Fruit fly (Drosophila melanogaster) whole organism, embryonic: ENCODE measurements around the gene His3.3B.
A peak's percentile ranks its signal among the peaks of the same experiment; 100 is the strongest.

Experiments
- CG11504 ChIP-seq: fragments of 200-800 bp; sonication (Bioruptor generic); optimal IDR thresholded peaks from 3 replicates; lab custom pipeline; 2019; ENCODE audit warnings: missing biosample characterization, mild to moderate bottlenecking, missing genetic modification characterization, moderate library complexity
- CG12659 ChIP-seq: fragments of 200-800 bp; sonication (Bioruptor generic); optimal IDR thresholded peaks from 3 replicates; lab custom pipeline; 2017; ENCODE audit warnings: mild to moderate bottlenecking, missing biosample characterization, missing genetic modification reagents, missing genetic modification characterization
- CG12769 ChIP-seq: fragments of 200-800 bp; sonication (Bioruptor generic); optimal IDR thresholded peaks from 2 replicates; lab custom pipeline; 2019; ENCODE audit warnings: missing biosample characterization, mild to moderate bottlenecking, missing genetic modification characterization, moderate library complexity
- CG13287 ChIP-seq: fragments of 200-800 bp; sonication (Bioruptor generic); IDR thresholded peaks from 2 replicates; pipeline ENCODE4 v1.3.6; 2022; ENCODE audit warnings: missing biosample characterization, missing genetic modification characterization; ENCODE audit not compliant: partially characterized antibody
- CG14014 ChIP-seq: fragments of 200-800 bp; sonication (Bioruptor generic); IDR thresholded peaks from 2 replicates; pipeline ENCODE4 v1.3.6; 2022; ENCODE audit warnings: missing biosample characterization, missing genetic modification characterization
- CG1792 ChIP-seq: fragments of 200-800 bp; sonication (Bioruptor generic); optimal IDR thresholded peaks from 2 replicates; lab custom pipeline; 2016; ENCODE audit warnings: missing biosample characterization, missing genetic modification characterization
- CG1832 ChIP-seq: fragments of 200-800 bp; sonication (Bioruptor generic); optimal IDR thresholded peaks from 2 replicates; lab custom pipeline; 2017; ENCODE audit warnings: missing biosample characterization, mild to moderate bottlenecking, missing genetic modification characterization, inconsistent platforms
- CG2120 ChIP-seq: fragments of 200-800 bp; sonication (Bioruptor generic); optimal IDR thresholded peaks from 3 replicates; lab custom pipeline; 2016; ENCODE audit warnings: missing biosample characterization, missing genetic modification characterization
- CG30020 ChIP-seq: fragments of 200-800 bp; optimal IDR thresholded peaks from 2 replicates; lab custom pipeline; 2019; ENCODE audit warnings: missing biosample characterization, mild to moderate bottlenecking, missing genetic modification characterization, moderate library complexity
- CG7271 ChIP-seq: fragments of 200-800 bp; sonication (Bioruptor generic); optimal IDR thresholded peaks from 2 replicates; lab custom pipeline; 2018; ENCODE audit warnings: missing biosample characterization, mild to moderate bottlenecking, missing genetic modification characterization, moderate library complexity
- CG7928 ChIP-seq: fragments of 200-800 bp; sonication (Bioruptor generic); optimal IDR thresholded peaks from 2 replicates; lab custom pipeline; 2017; ENCODE audit warnings: missing biosample characterization, mild to moderate bottlenecking, missing genetic modification characterization
- CG8290 ChIP-seq, 3 experiments: fragments of 200-800 bp; sonication (Bioruptor generic); optimal IDR thresholded peaks; 2 replicates each; lab custom pipeline; 2016 to 2019; ENCODE audit warnings: missing biosample characterization in 3 of 3, missing genetic modification characterization in 3 of 3, mild to moderate bottlenecking in 2 of 3, moderate library complexity in 1 of 3
- CG8359 ChIP-seq: fragments of 200-800 bp; sonication (Bioruptor generic); optimal IDR thresholded peaks from 2 replicates; lab custom pipeline; 2017; ENCODE audit warnings: missing biosample characterization, mild to moderate bottlenecking, missing genetic modification characterization, borderline replicate concordance
- CG9876 ChIP-seq: fragments of 200-800 bp; sonication (Bioruptor generic); optimal IDR thresholded peaks from 2 replicates; lab custom pipeline; 2016; ENCODE audit warnings: missing biosample characterization, missing genetic modification characterization
- Dip3 ChIP-seq: fragments of 200-800 bp; sonication (Bioruptor generic); optimal IDR thresholded peaks from 3 replicates; lab custom pipeline; 2016; ENCODE audit warnings: missing biosample characterization, missing genetic modification characterization
- Drgx ChIP-seq: fragments of 200-800 bp; sonication (Bioruptor generic); IDR thresholded peaks from 2 replicates; pipeline ENCODE4 v1.3.6; 2022; ENCODE audit warnings: missing biosample characterization, missing genetic modification characterization
- Hr51 ChIP-seq, 2 experiments: fragments of 200-800 bp; sonication (Bioruptor generic); optimal IDR thresholded peaks; 2 replicates in 1 of 2; 3 replicates in 1 of 2; lab custom pipeline; 2016 to 2018; ENCODE audit warnings: missing biosample characterization in 2 of 2, missing genetic modification characterization in 2 of 2, mild to moderate bottlenecking in 1 of 2, moderate library complexity in 1 of 2
- Hr78 ChIP-seq, 2 experiments: fragments of 200-800 bp in 1 of 2; fragments of >200 bp in 1 of 2; sonication (Bioruptor generic) in 1 of 2; optimal IDR thresholded peaks; 2 replicates each; lab custom pipeline; 2017 to 2019; ENCODE audit warnings: missing biosample characterization in 2 of 2, missing genetic modification characterization in 2 of 2, mild to moderate bottlenecking in 1 of 2, moderate library complexity in 1 of 2
- Hsf ChIP-seq: fragments of 200-800 bp; sonication (Bioruptor generic); optimal IDR thresholded peaks from 3 replicates; lab custom pipeline; 2016; ENCODE audit warnings: missing biosample characterization, missing genetic modification characterization
- Lpt ChIP-seq: fragments of >200 bp; optimal IDR thresholded peaks from 2 replicates; lab custom pipeline; 2018; ENCODE audit warnings: missing biosample characterization, missing genetic modification characterization
- Meics ChIP-seq: fragments of 200-800 bp; sonication (Bioruptor generic); optimal IDR thresholded peaks from 2 replicates; lab custom pipeline; 2017; ENCODE audit warnings: missing biosample characterization, mild to moderate bottlenecking, missing genetic modification characterization
- Optix ChIP-seq: fragments of 200-800 bp; sonication (Bioruptor generic); IDR thresholded peaks from 3 replicates; pipeline ENCODE4 v1.3.6; 2022; ENCODE audit warnings: missing biosample characterization, missing genetic modification characterization
- Pdp1 ChIP-seq, 2 experiments: fragments of 200-800 bp; sonication (Bioruptor generic); optimal IDR thresholded peaks; 3 replicates each; lab custom pipeline; 2016; ENCODE audit warnings: missing biosample characterization in 2 of 2, missing genetic modification characterization in 2 of 2, mild to moderate bottlenecking in 1 of 2, moderate library complexity in 1 of 2
- Scr ChIP-seq: fragments of 200-800 bp; sonication (Bioruptor generic); IDR thresholded peaks from 2 replicates; pipeline ENCODE4 v1.3.6; 2022; ENCODE audit warnings: missing biosample characterization, missing genetic modification characterization; ENCODE audit not compliant: partially characterized antibody
- Side ChIP-seq: fragments of 200-800 bp; sonication (Bioruptor generic); optimal IDR thresholded peaks from 2 replicates; lab custom pipeline; 2016; ENCODE audit warnings: missing biosample characterization, missing genetic modification characterization
- Sry-δ ChIP-seq: fragments of 200-800 bp; sonication (Bioruptor generic); optimal IDR thresholded peaks from 2 replicates; lab custom pipeline; 2016; ENCODE audit warnings: missing biosample characterization, missing genetic modification characterization
- Ssrp ChIP-seq: fragments of 200-800 bp; sonication (Bioruptor generic); optimal IDR thresholded peaks from 2 replicates; lab custom pipeline; 2018; ENCODE audit warnings: missing biosample characterization, mild to moderate bottlenecking, missing genetic modification characterization, moderate library complexity
- Vsx1 ChIP-seq: fragments of 200-800 bp; sonication (Bioruptor generic); optimal IDR thresholded peaks from 2 replicates; lab custom pipeline; 2017; ENCODE audit warnings: missing biosample characterization, mild to moderate bottlenecking, missing genetic modification characterization, missing genetic modification reagents
- aop ChIP-seq: fragments of 200-800 bp; sonication (Bioruptor generic); IDR thresholded peaks from 2 replicates; pipeline ENCODE4 v1.3.6; 2022; ENCODE audit warnings: missing biosample characterization, missing genetic modification characterization
- bcd ChIP-seq: fragments of 200-800 bp; sonication (Bioruptor generic); optimal IDR thresholded peaks from 2 replicates; lab custom pipeline; 2017; ENCODE audit warnings: missing biosample characterization, mild to moderate bottlenecking, missing genetic modification characterization
- croc ChIP-seq: fragments of 200-800 bp; sonication (Bioruptor generic); conservative IDR thresholded peaks from 3 replicates; pipeline ENCODE4 v1.3.6; 2022; ENCODE audit warnings: missing biosample characterization, missing genetic modification characterization
- dan ChIP-seq: fragments of 200-800 bp; sonication (Bioruptor generic); IDR thresholded peaks from 2 replicates; pipeline ENCODE4 v1.3.6; 2022; ENCODE audit warnings: missing biosample characterization, missing genetic modification characterization
- dpn ChIP-seq, 2 experiments: fragments of 200-800 bp; sonication (Bioruptor generic); optimal IDR thresholded peaks; 3 replicates each; lab custom pipeline; 2016; ENCODE audit warnings: missing biosample characterization in 2 of 2, missing genetic modification characterization in 2 of 2
- exex ChIP-seq: fragments of 200-800 bp; sonication (Bioruptor generic); optimal IDR thresholded peaks from 4 replicates; lab custom pipeline; 2018; ENCODE audit warnings: missing biosample characterization, mild to moderate bottlenecking, missing genetic modification characterization, moderate library complexity
- fd3F ChIP-seq: fragments of 200-800 bp; sonication (Bioruptor generic); optimal IDR thresholded peaks from 2 replicates; lab custom pipeline; 2018; ENCODE audit warnings: missing biosample characterization, mild to moderate bottlenecking, missing genetic modification characterization, moderate library complexity
- fd96Cb ChIP-seq: fragments of 200-800 bp; sonication (Bioruptor generic); optimal IDR thresholded peaks from 2 replicates; lab custom pipeline; 2018; ENCODE audit warnings: missing biosample characterization, mild to moderate bottlenecking, missing genetic modification characterization, moderate library complexity
- fru ChIP-seq: fragments of >200 bp; optimal IDR thresholded peaks from 2 replicates; lab custom pipeline; 2017
- h ChIP-seq: fragments of >200 bp; optimal IDR thresholded peaks from 2 replicates; lab custom pipeline; 2017
- ind ChIP-seq: fragments of 200-800 bp; sonication (Bioruptor generic); optimal IDR thresholded peaks from 3 replicates; lab custom pipeline; 2016; ENCODE audit warnings: missing biosample characterization, missing genetic modification characterization
- lab ChIP-seq: fragments of 200-800 bp; sonication (Bioruptor generic); optimal IDR thresholded peaks from 3 replicates; lab custom pipeline; 2017; ENCODE audit warnings: missing biosample characterization, missing genetic modification characterization, mild to moderate bottlenecking, moderate library complexity, missing genetic modification reagents
- nerfin-1 ChIP-seq: fragments of 200-800 bp; sonication (Bioruptor generic); optimal IDR thresholded peaks from 3 replicates; lab custom pipeline; 2019; ENCODE audit warnings: missing biosample characterization, mild to moderate bottlenecking, missing genetic modification characterization, moderate library complexity
- oc ChIP-seq: fragments of 200-800 bp; sonication (Bioruptor generic); optimal IDR thresholded peaks from 2 replicates; lab custom pipeline; 2018; ENCODE audit warnings: missing biosample characterization, mild to moderate bottlenecking, missing genetic modification characterization, moderate library complexity
- odd ChIP-seq: fragments of 200-800 bp; sonication (Bioruptor generic); optimal IDR thresholded peaks from 2 replicates; lab custom pipeline; 2017; ENCODE audit warnings: missing biosample characterization, mild to moderate bottlenecking, missing genetic modification characterization
- prd ChIP-seq, 3 experiments: fragments of >200 bp in 2 of 3; fragments of 200-800 bp in 1 of 3; sonication (Bioruptor generic) in 1 of 3; optimal IDR thresholded peaks in 2 of 3; IDR thresholded peaks in 1 of 3; 2 replicates in 2 of 3; 3 replicates in 1 of 3; pipeline versions ENCODE4 v1.3.6 to Lab custom; 2017 to 2022; ENCODE audit warnings: missing biosample characterization in 1 of 3, missing genetic modification characterization in 1 of 3
- sr ChIP-seq: fragments of 200-800 bp; sonication (Bioruptor generic); IDR thresholded peaks from 3 replicates; pipeline ENCODE4 v1.3.6; 2022; ENCODE audit warnings: missing biosample characterization, missing genetic modification characterization
- tio ChIP-seq: fragments of 200-800 bp; sonication (Bioruptor generic); optimal IDR thresholded peaks from 2 replicates; lab custom pipeline; 2017; ENCODE audit warnings: missing biosample characterization, missing genetic modification characterization, inconsistent platforms
- tll ChIP-seq, 2 experiments: fragments of 200-800 bp in 1 of 2; fragments of >200 bp in 1 of 2; sonication (Bioruptor generic) in 1 of 2; optimal IDR thresholded peaks; 2 replicates each; lab custom pipeline; 2017 to 2019; ENCODE audit warnings: missing biosample characterization in 2 of 2, missing genetic modification characterization in 2 of 2, mild to moderate bottlenecking in 1 of 2, moderate library complexity in 1 of 2

Gene His3.3B

DNA sequence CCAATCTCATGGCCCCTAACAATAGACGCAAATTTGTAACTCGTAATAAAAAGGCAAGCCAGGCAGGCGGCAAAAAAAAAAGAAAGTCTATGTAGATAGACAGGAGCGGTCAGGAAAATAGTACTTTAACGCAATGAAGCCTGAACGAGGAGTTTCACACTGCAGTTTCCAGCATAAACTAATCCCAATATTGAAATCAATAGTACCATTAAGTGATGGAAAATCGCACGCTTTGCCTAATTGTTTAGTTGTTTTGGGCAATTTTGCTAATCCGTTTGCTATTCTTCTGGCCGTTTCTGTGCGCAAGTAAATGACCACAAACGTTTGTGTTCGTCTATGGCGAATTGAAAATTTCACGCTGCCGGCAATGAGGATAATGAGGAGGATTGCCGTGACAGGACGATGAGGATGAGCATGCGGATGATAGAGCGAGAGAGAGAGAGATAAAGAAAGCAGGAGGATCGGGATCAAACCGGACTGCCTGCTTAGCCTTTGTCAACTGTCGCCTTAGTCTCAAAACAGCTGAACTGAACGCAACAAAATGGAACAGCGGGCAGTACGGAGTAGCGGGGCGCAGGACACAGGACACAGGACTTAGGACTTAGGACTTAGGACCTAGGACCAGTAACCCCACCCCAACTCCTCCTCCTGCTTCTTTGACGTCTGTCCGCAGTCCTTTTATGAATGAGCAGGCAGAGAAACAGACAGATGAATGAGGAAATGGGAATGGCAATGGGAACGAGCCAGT, 29.0 kb downstream of the His3.3B start (continued):
- TF ChIP-seq nerfin-1: peak; percentile 13
- TF ChIP-seq CG13287 (GFP tag; lab: Robert Waterston, UW): no peak
- TF ChIP-seq Dip3 (GFP tag; lab: Kevin White, UChicago): no peak
- no peak for TF ChIP-seq h (lab: Kevin White, UChicago)
- peak; percentile 11 for TF ChIP-seq ind
- no peak for TF ChIP-seq Hr78 (GFP tag; optimal IDR thresholded peaks at IDR 0.05; lab: Kevin White, UChicago)
- peak in 1 of 2 experiments; percentile 26 for TF ChIP-seq Hr51 (GFP tag; optimal IDR thresholded peaks at IDR 0.05; lab: Kevin White, UChicago)
- peak; percentile 17 for TF ChIP-seq bcd (GFP tag; lab: Kevin White, UChicago)
- peak; percentile 36 for TF ChIP-seq Ssrp
- TF ChIP-seq tio (GFP tag; lab: Kevin White, UChicago): peak; percentile 15
- TF ChIP-seq CG30020: no peak
- no peak for TF ChIP-seq CG7928 (GFP tag; lab: Kevin White, UChicago)
- no peak for TF ChIP-seq Sry-δ (GFP tag; lab: Kevin White, UChicago)
- no peak for TF ChIP-seq Hsf (GFP tag; lab: Kevin White, UChicago)
- TF ChIP-seq dan (GFP tag; lab: Robert Waterston, UW): no peak
- no peak for TF ChIP-seq Optix (GFP tag; lab: Robert Waterston, UW)
- TF ChIP-seq CG12659 (GFP tag; lab: Kevin White, UChicago): no peak
- no peak for TF ChIP-seq croc (GFP tag; lab: Robert Waterston, UW)
- TF ChIP-seq CG2120 (GFP tag; lab: Kevin White, UChicago): peak; percentile 28
- no peak for TF ChIP-seq prd (optimal IDR thresholded peaks at IDR 0.05; lab: Kevin White, UChicago)
- peak; percentile 64; the same call in 2 of the 3 replicates for TF ChIP-seq prd (GFP tag; IDR thresholded peaks at IDR 0.05; lab: Robert Waterston, UW)
- no peak for TF ChIP-seq fd3F (GFP tag; lab: Kevin White, UChicago)
- no peak for TF ChIP-seq Vsx1 (GFP tag; lab: Kevin White, UChicago)
- TF ChIP-seq Scr (GFP tag; lab: Robert Waterston, UW): no peak
- no peak for TF ChIP-seq Lpt (GFP tag; lab: Kevin White, UChicago)
- no peak for TF ChIP-seq CG8290 (GFP tag; optimal IDR thresholded peaks at IDR 0.05; lab: Kevin White, UChicago)
- peak in 1 of 2 experiments; percentile 36 for TF ChIP-seq CG8290 (tag; optimal IDR thresholded peaks at IDR 0.05; lab: Kevin White, UChicago)
- no peak for TF ChIP-seq exex (tag; lab: Kevin White, UChicago)
- no peak for TF ChIP-seq CG1792 (GFP tag; lab: Kevin White, UChicago)
- TF ChIP-seq CG14014 (GFP tag; lab: Robert Waterston, UW): no peak
- TF ChIP-seq aop (GFP tag; lab: Robert Waterston, UW): no peak
- TF ChIP-seq fd96Cb (tag; lab: Kevin White, UChicago): peak; percentile 16
- peak; percentile 31 for TF ChIP-seq CG11504 (tag; lab: Kevin White, UChicago)
- TF ChIP-seq Side (GFP tag; lab: Kevin White, UChicago): no peak
- no peak for TF ChIP-seq CG7271 (tag; lab: Kevin White, UChicago)
- TF ChIP-seq Pdp1 (GFP tag; optimal IDR thresholded peaks at IDR 0.05; lab: Kevin White, UChicago): peak in 1 of 2 experiments; percentile 18
- no peak for TF ChIP-seq CG8359 (GFP tag; lab: Kevin White, UChicago)
- TF ChIP-seq CG12769: no peak
- no peak for TF ChIP-seq oc
- TF ChIP-seq dpn (GFP tag; optimal IDR thresholded peaks at IDR 0.05; lab: Kevin White, UChicago): peak in 1 of 2 experiments; percentile 19
- peak; percentile 12 for TF ChIP-seq Meics (GFP tag; lab: Kevin White, UChicago)
- TF ChIP-seq odd (GFP tag; lab: Kevin White, UChicago): no peak
- TF ChIP-seq sr (GFP tag; lab: Robert Waterston, UW): no peak
- 0 out of 2 replicates have a peak, but pooled peaks have one; percentile 12 for TF ChIP-seq Drgx (GFP tag; lab: Robert Waterston, UW)
- peak in 1 of 2 experiments; percentile 54 for TF ChIP-seq tll (GFP tag; optimal IDR thresholded peaks at IDR 0.05; lab: Kevin White, UChicago)
- no peak for TF ChIP-seq CG9876
- peak; percentile 47 for TF ChIP-seq lab (GFP tag; lab: Kevin White, UChicago)
- TF ChIP-seq CG1832: no peak
- TF ChIP-seq fru (lab: Kevin White, UChicago): no peak
